Worm (Caenorhabditis elegans) whole organism, young adult: ENCODE results near the gene mcm-2.

Experiments
- B0019.2 ChIP-seq: fragments of 200-800 bp; sonication (Bioruptor generic); conservative IDR thresholded peaks from 2 replicates; pipeline ENCODE4 v1.3.6; 2022; ENCODE audit warnings: missing genetic modification reagents, missing genetic modification characterization, missing compliant biosample characterization
- B0035.1 ChIP-seq: sonication (generic microtip); optimal IDR thresholded peaks from 2 replicates; lab custom pipeline; 2016; ENCODE audit warnings: missing genetic modification characterization, mild to moderate bottlenecking, missing compliant biosample characterization, missing genotype, missing genetic modification reagents
- B0336.3 ChIP-seq: fragments of 200-800 bp; sonication (Bioruptor generic); IDR thresholded peaks from 2 replicates; pipeline ENCODE4 v1.3.6; 2022; ENCODE audit warnings: missing genetic modification characterization, missing compliant biosample characterization
- C06A6.2 ChIP-seq: fragments of 200-800 bp; sonication (Bioruptor generic); conservative IDR thresholded peaks from 2 replicates; pipeline ENCODE4 v1.3.6; 2022; ENCODE audit warnings: missing genetic modification characterization, missing compliant biosample characterization
- D2030.7 ChIP-seq: fragments of 200-800 bp; sonication (Bioruptor generic); IDR thresholded peaks from 2 replicates; pipeline ENCODE4 v1.3.6; 2022; ENCODE audit warnings: missing genetic modification reagents, missing genetic modification characterization, missing compliant biosample characterization
- F23B12.7 ChIP-seq: sonication (generic microtip); optimal IDR thresholded peaks from 2 replicates; lab custom pipeline; 2017; ENCODE audit warnings: missing genetic modification characterization, mild to moderate bottlenecking, missing compliant biosample characterization, antibody characterized with exemption, moderate library complexity; ENCODE audit not compliant: insufficient read depth
- F33H1.4 ChIP-seq: fragments of 200-800 bp; sonication (Bioruptor generic); IDR thresholded peaks from 2 replicates; pipeline ENCODE4 v1.3.6; 2022; ENCODE audit warnings: missing genetic modification reagents, missing genetic modification characterization, missing compliant biosample characterization
- F49E8.2 ChIP-seq: sonication (generic microtip); optimal IDR thresholded peaks from 3 replicates; lab custom pipeline; 2017; ENCODE audit warnings: missing genetic modification characterization, mild to moderate bottlenecking, missing compliant biosample characterization, antibody characterized with exemption, moderate library complexity; ENCODE audit not compliant: insufficient read depth
- F52B5.7 ChIP-seq: sonication (generic microtip); optimal IDR thresholded peaks from 2 replicates; lab custom pipeline; 2016; ENCODE audit warnings: mild to moderate bottlenecking, missing genetic modification characterization, missing compliant biosample characterization
- F57A8.1 ChIP-seq: fragments of 200-800 bp; sonication (Bioruptor generic); optimal IDR thresholded peaks from 2 replicates; lab custom pipeline; 2018; ENCODE audit warnings: mild to moderate bottlenecking, missing genetic modification characterization, moderate library complexity, missing compliant biosample characterization
- K11D2.4 ChIP-seq: fragments of 200-800 bp; sonication (Bioruptor generic); IDR thresholded peaks from 2 replicates; pipeline ENCODE4 v1.3.6; 2022; ENCODE audit warnings: missing genetic modification reagents, missing genetic modification characterization, missing compliant biosample characterization
- K12H6.12 ChIP-seq: fragments of 200-800 bp; sonication (Bioruptor generic); optimal IDR thresholded peaks from 2 replicates; lab custom pipeline; 2018; ENCODE audit warnings: mild to moderate bottlenecking, missing genetic modification characterization, missing compliant biosample characterization
- T07F8.4 ChIP-seq: sonication (generic microtip); optimal IDR thresholded peaks from 2 replicates; lab custom pipeline; 2016; ENCODE audit warnings: mild to moderate bottlenecking, missing genetic modification characterization, moderate library complexity, missing compliant biosample characterization
- T26A5.8 ChIP-seq: sonication (generic microtip); optimal IDR thresholded peaks from 2 replicates; lab custom pipeline; 2016; ENCODE audit warnings: missing genetic modification characterization, missing compliant biosample characterization
- Y53G8AR.9 ChIP-seq: fragments of 200-800 bp; sonication (Bioruptor generic); conservative IDR thresholded peaks from 2 replicates; pipeline ENCODE4 v1.3.6; 2022; ENCODE audit warnings: missing genetic modification reagents, missing genetic modification characterization, missing compliant biosample characterization
- Y56A3A.18 ChIP-seq: fragments of 200-800 bp; sonication (Bioruptor generic); IDR thresholded peaks from 2 replicates; pipeline ENCODE4 v1.3.6; 2022; ENCODE audit warnings: missing genetic modification reagents, missing genetic modification characterization, missing compliant biosample characterization
- Y79H2A.3 ChIP-seq: fragments of 200-800 bp; sonication (Bioruptor generic); conservative IDR thresholded peaks from 2 replicates; pipeline ENCODE4 v1.3.6; 2022; ENCODE audit warnings: missing genetic modification reagents, missing genetic modification characterization, missing compliant biosample characterization
- Y95B8A.8 ChIP-seq: fragments of 200-800 bp; sonication (Bioruptor generic); IDR thresholded peaks from 2 replicates; pipeline ENCODE4 v1.3.6; 2022; ENCODE audit warnings: missing genetic modification reagents, missing genetic modification characterization, missing compliant biosample characterization
- aptf-2 ChIP-seq: fragments of 200-800 bp; sonication (Bioruptor generic); conservative IDR thresholded peaks from 2 replicates; pipeline ENCODE4 v1.3.6; 2022; ENCODE audit warnings: missing genetic modification reagents, missing genetic modification characterization, missing compliant biosample characterization
- atf-7 ChIP-seq: sonication (generic microtip); optimal IDR thresholded peaks from 2 replicates; lab custom pipeline; 2017; ENCODE audit warnings: mild to moderate bottlenecking, missing genetic modification characterization, missing compliant biosample characterization
- cebp-1 ChIP-seq, 2 experiments: fragments of 200-800 bp in 1 of 2; sonication (Bioruptor generic) in 1 of 2; sonication (generic microtip) in 1 of 2; IDR thresholded peaks in 1 of 2; optimal IDR thresholded peaks in 1 of 2; 2 replicates each; pipeline versions ENCODE4 v1.3.6 to Lab custom; 2017 to 2022; ENCODE audit warnings: missing compliant biosample characterization in 2 of 2, missing genetic modification characterization in 2 of 2, mild to moderate bottlenecking in 1 of 2, missing genetic modification reagents in 1 of 2, moderate library complexity in 1 of 2
- ceh-100 ChIP-seq: fragments of 200-800 bp; sonication (Bioruptor generic); IDR thresholded peaks from 2 replicates; pipeline ENCODE4 v1.3.6; 2022; ENCODE audit warnings: missing genetic modification reagents, missing genetic modification characterization, missing compliant biosample characterization
- ceh-91 ChIP-seq: fragments of 200-800 bp; sonication (Bioruptor generic); IDR thresholded peaks from 2 replicates; pipeline ENCODE4 v1.3.6; 2022; ENCODE audit warnings: missing genetic modification reagents, missing genetic modification characterization, missing compliant biosample characterization
- dox-1 ChIP-seq: fragments of 200-800 bp; sonication (Bioruptor generic); IDR thresholded peaks from 2 replicates; pipeline ENCODE4 v1.3.6; 2022; ENCODE audit warnings: missing genetic modification reagents, missing genetic modification characterization, missing compliant biosample characterization
- dpff-1 ChIP-seq: sonication (generic microtip); optimal IDR thresholded peaks from 2 replicates; lab custom pipeline; 2017; ENCODE audit warnings: mild to moderate bottlenecking, missing genetic modification characterization, missing compliant biosample characterization
- efl-1 ChIP-seq: fragments of 150-350 bp; optimal IDR thresholded peaks from 2 replicates; lab custom pipeline; 2014; ENCODE audit warnings: missing biosample characterization, missing genetic modification reagents, missing genetic modification characterization
- egl-44 ChIP-seq: fragments of 200-800 bp; sonication (Bioruptor generic); IDR thresholded peaks from 2 replicates; pipeline ENCODE4 v1.3.6; 2022; ENCODE audit warnings: missing genetic modification reagents, missing genetic modification characterization, missing compliant biosample characterization
- ekl-4 ChIP-seq: fragments of 200-800 bp; sonication (Bioruptor generic); IDR thresholded peaks from 2 replicates; pipeline ENCODE4 v1.3.6; 2022; ENCODE audit warnings: missing genetic modification reagents, missing genetic modification characterization, missing compliant biosample characterization
- hlh-12 ChIP-seq: sonication (generic microtip); optimal IDR thresholded peaks from 2 replicates; lab custom pipeline; 2016; ENCODE audit warnings: missing genetic modification characterization, missing compliant biosample characterization
- hmg-20 ChIP-seq: fragments of 200-800 bp; sonication (Bioruptor generic); IDR thresholded peaks from 2 replicates; pipeline ENCODE4 v1.3.6; 2022; ENCODE audit warnings: missing genetic modification reagents, missing genetic modification characterization, missing compliant biosample characterization
- hrde-1 ChIP-seq: sonication (generic microtip); optimal IDR thresholded peaks from 2 replicates; lab custom pipeline; 2016; ENCODE audit warnings: missing genetic modification characterization, mild to moderate bottlenecking, missing compliant biosample characterization, moderate library complexity, missing genotype, missing genetic modification reagents, borderline replicate concordance
- lin-26 ChIP-seq: fragments of 200-800 bp; sonication (Bioruptor generic); IDR thresholded peaks from 2 replicates; pipeline ENCODE4 v1.3.6; 2022; ENCODE audit warnings: missing genetic modification reagents, missing genetic modification characterization, missing compliant biosample characterization
- lin-40 ChIP-seq: sonication (generic microtip); optimal IDR thresholded peaks from 2 replicates; lab custom pipeline; 2016; ENCODE audit warnings: missing genetic modification characterization, mild to moderate bottlenecking, missing compliant biosample characterization, missing genotype, missing genetic modification reagents
- lsy-27 ChIP-seq: sonication (generic microtip); optimal IDR thresholded peaks from 2 replicates; lab custom pipeline; 2017; ENCODE audit warnings: missing genetic modification characterization, mild to moderate bottlenecking, missing compliant biosample characterization, antibody characterized with exemption, missing genotype, borderline replicate concordance; ENCODE audit not compliant: insufficient read depth
- madf-8 ChIP-seq: fragments of 200-800 bp; sonication (Bioruptor generic); conservative IDR thresholded peaks from 2 replicates; pipeline ENCODE4 v1.3.6; 2022; ENCODE audit warnings: missing genetic modification reagents, missing genetic modification characterization, missing compliant biosample characterization
- mes-4 ChIP-seq: sonication (generic microtip); optimal IDR thresholded peaks from 2 replicates; lab custom pipeline; 2016; ENCODE audit warnings: missing genotype, missing genetic modification characterization, missing compliant biosample characterization
- nhr-80 ChIP-seq: sonication (generic microtip); optimal IDR thresholded peaks from 2 replicates; lab custom pipeline; 2016; ENCODE audit warnings: missing genetic modification characterization, missing compliant biosample characterization
- repo-1 ChIP-seq: sonication (generic microtip); optimal IDR thresholded peaks from 2 replicates; lab custom pipeline; 2017; ENCODE audit warnings: mild to moderate bottlenecking, missing genetic modification characterization, missing compliant biosample characterization
- rpc-1 ChIP-seq, 2 experiments: fragments of 150-350 bp in 1 of 2; sonication (generic microtip) in 1 of 2; optimal IDR thresholded peaks; 2 replicates each; lab custom pipeline; 2014 to 2018; ENCODE audit warnings: missing biosample characterization in 1 of 2, missing genetic modification characterization in 1 of 2, missing genetic modification reagents in 1 of 2, missing genotype in 1 of 2
- snpc-1.1 ChIP-seq: sonication (generic microtip); optimal IDR thresholded peaks from 2 replicates; lab custom pipeline; 2017; ENCODE audit warnings: missing genetic modification characterization, mild to moderate bottlenecking, missing compliant biosample characterization, antibody characterized with exemption, moderate library complexity, missing genotype, missing genetic modification reagents; ENCODE audit not compliant: insufficient read depth
- snpc-1.3 ChIP-seq: sonication (generic microtip); optimal IDR thresholded peaks from 2 replicates; lab custom pipeline; 2017; ENCODE audit warnings: missing genetic modification characterization, mild to moderate bottlenecking, missing compliant biosample characterization, antibody characterized with exemption, moderate library complexity, missing genotype, missing genetic modification reagents; ENCODE audit not compliant: insufficient read depth
- snpc-3.4 ChIP-seq: sonication (generic microtip); optimal IDR thresholded peaks from 2 replicates; lab custom pipeline; 2017; ENCODE audit warnings: missing genetic modification characterization, mild to moderate bottlenecking, missing compliant biosample characterization, antibody characterized with exemption, moderate library complexity, missing genotype, missing genetic modification reagents
- zfh-2 ChIP-seq: fragments of 200-800 bp; sonication (Bioruptor generic); conservative IDR thresholded peaks from 2 replicates; pipeline ENCODE4 v1.3.6; 2022; ENCODE audit warnings: missing genetic modification reagents, missing genetic modification characterization, missing compliant biosample characterization
- zim-3 ChIP-seq: sonication (generic microtip); optimal IDR thresholded peaks from 2 replicates; lab custom pipeline; 2017; ENCODE audit warnings: mild to moderate bottlenecking, missing genetic modification characterization, moderate library complexity, missing compliant biosample characterization
- ztf-18 ChIP-seq: sonication (generic microtip); optimal IDR thresholded peaks from 2 replicates; lab custom pipeline; 2016; ENCODE audit warnings: missing genotype, mild to moderate bottlenecking, missing genetic modification characterization, missing compliant biosample characterization
- ztf-3 ChIP-seq: fragments of 200-800 bp; sonication (Bioruptor generic); optimal IDR thresholded peaks from 2 replicates; lab custom pipeline; 2018; ENCODE audit warnings: mild to moderate bottlenecking, missing genetic modification characterization, missing compliant biosample characterization

mcm-2 gene

DNA sequence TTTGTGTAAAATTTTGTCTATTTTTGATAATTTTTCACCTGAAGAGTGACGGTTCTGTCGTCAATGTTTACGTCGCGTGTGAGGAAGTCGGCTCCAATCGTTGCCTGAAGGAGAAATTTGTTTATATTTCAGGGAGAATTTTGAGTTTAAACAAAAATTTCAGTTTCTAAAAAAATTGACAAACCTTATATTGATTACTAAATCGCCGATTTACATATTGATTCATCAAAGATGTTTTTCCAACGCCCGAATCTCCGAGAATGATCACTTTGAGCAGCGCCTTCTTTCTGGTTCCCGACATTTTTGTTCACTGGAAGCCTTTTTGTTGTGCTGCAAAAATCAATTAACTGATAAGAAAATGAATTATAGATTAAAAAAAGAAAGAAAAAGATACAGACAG lies 39.8 kb downstream of the mcm-2 start, which contains the start of gene rab-7 (continued):
- TF ChIP-seq B0336.3 (GFP tag; lab: Robert Waterston, UW) (0 out of 2 replicates have a peak, but pooled peaks have one; percentile 29), atf-7 (tag; lab: Kevin White, UChicago) (peak; percentile 63), ceh-91 (GFP tag; lab: Robert Waterston, UW) (no peak), Y56A3A.18 (GFP tag; lab: Robert Waterston, UW) (no peak), B0035.1 (tag; lab: Kevin White, UChicago) (no peak), F49E8.2 (tag; lab: Kevin White, UChicago) (peak; percentile 15), repo-1 (peak; percentile 51), madf-8 (no peak), ztf-18 (tag; lab: Kevin White, UChicago) (no peak), egl-44 (GFP tag; lab: Robert Waterston, UW) (no peak), aptf-2 (GFP tag; lab: Robert Waterston, UW) (no peak), F33H1.4 (0 out of 2 replicates have a peak, but pooled peaks have one; percentile 15), T26A5.8 (no peak), lin-40 (tag; lab: Kevin White, UChicago) (no peak), ceh-100 (no peak), nhr-80 (tag; lab: Kevin White, UChicago) (no peak), F23B12.7 (peak; percentile 51), K11D2.4 (GFP tag; lab: Robert Waterston, UW) (no peak), ekl-4 (GFP tag; lab: Robert Waterston, UW) (peak; percentile 53; the same call in 1 of the 2 replicates), snpc-3.4 (no peak), Y53G8AR.9 (GFP tag; lab: Robert Waterston, UW) (peak; percentile 42; the same call in 1 of the 2 replicates), rpc-1 (optimal IDR thresholded peaks at IDR 0.05; lab: Kevin White, UChicago) (no peak), rpc-1 (tag; optimal IDR thresholded peaks at IDR 0.05; lab: Kevin White, UChicago) (no peak), K12H6.12 (tag; lab: Kevin White, UChicago) (no peak), D2030.7 (GFP tag; lab: Robert Waterston, UW) (0 out of 2 replicates have a peak, but pooled peaks have one; percentile 36), lsy-27 (tag; lab: Kevin White, UChicago) (no peak), hmg-20 (GFP tag; lab: Robert Waterston, UW) (no peak), T07F8.4 (tag; lab: Kevin White, UChicago) (no peak), cebp-1 (GFP tag; IDR thresholded peaks at IDR 0.05; lab: Robert Waterston, UW) (no peak), cebp-1 (tag; optimal IDR thresholded peaks at IDR 0.05; lab: Kevin White, UChicago) (peak; percentile 15), hrde-1 (tag; lab: Kevin White, UChicago) (no peak), lin-26 (GFP tag; lab: Robert Waterston, UW) (no peak), dpff-1 (tag; lab: Kevin White, UChicago) (peak; percentile 55), Y95B8A.8 (GFP tag; lab: Robert Waterston, UW) (no peak), ztf-3 (no peak), dox-1 (GFP tag; lab: Robert Waterston, UW) (no peak)
- TF ChIP-seq, all 124 proteins: peak for 22

DNA sequence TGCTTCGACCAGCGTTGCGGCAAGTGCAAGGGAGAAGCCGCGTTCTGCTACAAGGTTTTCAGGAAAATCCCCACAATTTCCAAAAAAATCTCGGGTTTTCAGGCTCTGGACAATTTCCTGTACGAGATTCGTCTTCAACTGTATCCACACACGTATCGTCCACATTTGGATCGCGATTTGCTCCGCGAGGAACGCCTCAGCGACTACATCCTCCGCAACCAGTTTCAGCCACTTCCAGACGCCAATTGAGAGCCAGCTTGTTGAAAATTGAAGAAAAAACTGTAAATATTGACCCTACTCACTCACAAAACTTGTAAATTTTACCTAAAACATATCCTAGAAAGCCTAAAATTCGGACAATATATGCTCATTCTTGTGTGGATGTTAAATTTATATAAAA lies 41.6 kb downstream of the mcm-2 start:
- TF ChIP-seq zim-3 (tag; lab: Kevin White, UChicago) (no peak), F33H1.4 (0 out of 2 replicates have a peak, but pooled peaks have one; percentile 9), hlh-12 (no peak), Y79H2A.3 (0 out of 2 replicates have a peak, but pooled peaks have one; percentile 36), snpc-1.3 (tag; lab: Kevin White, UChicago) (no peak), madf-8 (no peak), snpc-1.1 (no peak), D2030.7 (GFP tag; lab: Robert Waterston, UW) (no peak), zfh-2 (GFP tag; lab: Robert Waterston, UW) (0 out of 2 replicates have a peak, but pooled peaks have one; percentile 23), B0019.2 (no peak), efl-1 (GFP tag; lab: Kevin White, UChicago) (no peak), F57A8.1 (GFP tag; lab: Kevin White, UChicago) (no peak), C06A6.2 (no peak), mes-4 (tag; lab: Kevin White, UChicago) (no peak), F52B5.7 (tag; lab: Kevin White, UChicago) (peak; percentile 37)
